Worm (Caenorhabditis elegans) whole organism, early embryonic: ENCODE measurements around the gene R09F10.8.

Source experiments
- B0310.2 ChIP-seq: sonication (generic microtip); optimal IDR thresholded peaks from 2 replicates; lab custom pipeline; 2016; ENCODE audit warnings: mild to moderate bottlenecking, missing genetic modification characterization, missing compliant biosample characterization
- F13C5.2 ChIP-seq: sonication (generic microtip); optimal IDR thresholded peaks from 2 replicates; lab custom pipeline; 2017; ENCODE audit warnings: mild to moderate bottlenecking, missing genetic modification characterization, inconsistent platforms, missing compliant biosample characterization
- aly-1 ChIP-seq: sonication (generic microtip); optimal IDR thresholded peaks from 2 replicates; lab custom pipeline; 2016; ENCODE audit warnings: missing genetic modification characterization, missing compliant biosample characterization
- ama-1 ChIP-seq: fragments of 150-350 bp; optimal IDR thresholded peaks from 2 replicates; lab custom pipeline; 2014
- ceh-13 ChIP-seq: fragments of 200-800 bp; sonication (Bioruptor generic); optimal IDR thresholded peaks from 2 replicates; lab custom pipeline; 2018; ENCODE audit warnings: mild to moderate bottlenecking, missing genetic modification characterization, missing compliant biosample characterization
- ceh-36 ChIP-seq: sonication (generic microtip); optimal IDR thresholded peaks from 2 replicates; lab custom pipeline; 2016; ENCODE audit warnings: missing genetic modification characterization, inconsistent platforms, missing compliant biosample characterization
- flt-1 ChIP-seq: fragments of 200-800 bp; sonication (Bioruptor generic); IDR thresholded peaks from 2 replicates; pipeline ENCODE4 v1.3.6; 2022; ENCODE audit warnings: missing genetic modification characterization, missing compliant biosample characterization
- hmbx-1 ChIP-seq: sonication (generic microtip); optimal IDR thresholded peaks from 2 replicates; lab custom pipeline; 2016; ENCODE audit warnings: mild to moderate bottlenecking, missing genetic modification characterization, missing compliant biosample characterization
- pes-1 ChIP-seq: fragments of 200-800 bp; sonication (Bioruptor generic); IDR thresholded peaks from 2 replicates; pipeline ENCODE4 v1.3.6; 2022; ENCODE audit warnings: missing genetic modification reagents, missing genetic modification characterization, missing compliant biosample characterization
- scrt-1 ChIP-seq: fragments of 200-800 bp; sonication (Bioruptor generic); IDR thresholded peaks from 2 replicates; pipeline ENCODE4 v1.3.6; 2022; ENCODE audit warnings: missing genetic modification characterization, missing compliant biosample characterization
- tbx-11 ChIP-seq: fragments of 200-800 bp; sonication (Bioruptor generic); IDR thresholded peaks from 2 replicates; pipeline ENCODE4 v1.3.6; 2022; ENCODE audit warnings: missing genetic modification characterization, missing compliant biosample characterization
- tbx-37 ChIP-seq: fragments of 200-800 bp; sonication (Bioruptor generic); conservative IDR thresholded peaks from 2 replicates; pipeline ENCODE4 v1.3.6; 2022; ENCODE audit warnings: missing genetic modification reagents, missing genetic modification characterization, missing compliant biosample characterization

DNA sequence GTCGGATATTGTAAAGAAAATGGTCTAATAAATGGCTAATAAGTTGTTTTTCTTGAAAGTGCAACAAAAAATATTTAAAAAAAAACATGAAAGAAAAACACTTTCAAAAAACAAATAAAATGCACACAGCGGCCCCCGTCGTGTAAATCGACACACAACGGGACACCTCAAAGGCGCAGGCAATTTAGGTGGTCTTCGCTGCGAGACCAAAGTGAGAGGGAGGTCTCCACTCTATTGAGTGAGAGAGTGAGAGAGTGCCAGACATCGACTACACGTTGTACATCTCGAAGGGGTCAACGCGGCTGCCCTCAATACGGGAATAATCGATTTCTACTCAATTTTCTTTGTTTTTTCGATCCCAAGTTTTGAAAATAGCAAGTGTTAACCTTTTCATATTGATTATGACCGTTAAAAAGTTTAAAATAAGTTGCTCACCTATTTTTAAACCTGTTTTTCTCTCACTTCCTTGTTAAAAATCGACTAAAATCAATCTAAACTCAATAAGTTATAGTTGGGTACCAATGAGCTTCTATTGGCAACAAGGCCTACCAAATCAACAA is 39.4 kb downstream of the R09F10.8 start, which contains the start of gene sec-16A.2:
- TF ChIP-seq tbx-37 (GFP tag; lab: Robert Waterston, UW) (no peak; the same call in 1 of the 2 replicates), ama-1 (lab: Kevin White, UChicago) (no peak), ceh-36 (tag; lab: Kevin White, UChicago) (no peak), tbx-11 (GFP tag; lab: Robert Waterston, UW) (no peak), F13C5.2 (tag; lab: Kevin White, UChicago) (peak; percentile 0), pes-1 (no peak), flt-1 (0 out of 2 replicates have a peak, but pooled peaks have one; percentile 2), B0310.2 (tag; lab: Kevin White, UChicago) (no peak), hmbx-1 (tag; lab: Kevin White, UChicago) (no peak), aly-1 (tag; lab: Kevin White, UChicago) (no peak), ceh-13 (GFP tag; lab: Kevin White, UChicago) (no peak), scrt-1 (no peak)
